Worm (Caenorhabditis elegans) whole organism, L1 larva: Measurements from ENCODE around the gene Y39B6A.7.
A peak's percentile ranks its signal among the peaks of the same experiment; 100 is the strongest.

ENCODE experiments used
- C16A3.4 ChIP-seq: fragments of 150-350 bp; optimal IDR thresholded peaks from 2 replicates; lab custom pipeline; 2014; ENCODE audit warnings: missing biosample characterization, missing genetic modification characterization
- C34B4.2 ChIP-seq: sonication (generic microtip); optimal IDR thresholded peaks from 2 replicates; lab custom pipeline; 2017; ENCODE audit warnings: mild to moderate bottlenecking, missing genetic modification characterization, missing compliant biosample characterization
- Y116A8C.19 ChIP-seq: sonication (generic microtip); optimal IDR thresholded peaks from 2 replicates; lab custom pipeline; 2016; ENCODE audit warnings: missing compliant biosample characterization, missing genetic modification characterization, borderline replicate concordance
- aha-1 ChIP-seq: fragments of 150-350 bp; optimal IDR thresholded peaks from 2 replicates; lab custom pipeline; 2014; ENCODE audit warnings: missing biosample characterization, missing genetic modification characterization
- blmp-1 ChIP-seq: fragments of 150-350 bp; optimal IDR thresholded peaks from 2 replicates; lab custom pipeline; 2014; ENCODE audit warnings: missing biosample characterization, missing genetic modification characterization
- ceh-63 ChIP-seq: fragments of 200-800 bp; sonication (Bioruptor generic); optimal IDR thresholded peaks from 2 replicates; lab custom pipeline; 2018; ENCODE audit warnings: mild to moderate bottlenecking, missing genetic modification characterization, missing compliant biosample characterization
- ces-1 ChIP-seq: fragments of 150-350 bp; optimal IDR thresholded peaks from 2 replicates; lab custom pipeline; 2014; ENCODE audit warnings: missing biosample characterization, missing genetic modification reagents, missing genetic modification characterization
- dpl-1 ChIP-seq, 3 experiments: fragments of 150-350 bp in 2 of 3; sonication (generic microtip) in 1 of 3; optimal IDR thresholded peaks; 2 replicates each; lab custom pipeline; 2014 to 2017; ENCODE audit warnings: missing biosample characterization in 3 of 3, missing genetic modification characterization in 3 of 3, missing genetic modification reagents in 3 of 3
- efl-1 ChIP-seq, 4 experiments: fragments of 150-350 bp; optimal IDR thresholded peaks in 3 of 4; peaks in 1 of 4; 1 replicate in 1 of 4; 2 replicates in 3 of 4; lab custom pipeline; 2014; ENCODE audit warnings: missing biosample characterization in 2 of 4, missing genetic modification characterization in 2 of 4, missing genetic modification reagents in 2 of 4
- egl-27 ChIP-seq, 2 experiments: fragments of 150-350 bp in 1 of 2; sonication (generic microtip); optimal IDR thresholded peaks; 3 replicates each; lab custom pipeline; 2017 to 2018; ENCODE audit warnings: missing biosample characterization in 2 of 2, missing genetic modification characterization in 2 of 2, missing genetic modification reagents in 2 of 2
- fos-1 ChIP-seq: fragments of 150-350 bp; optimal IDR thresholded peaks from 2 replicates; lab custom pipeline; 2014; ENCODE audit warnings: missing biosample characterization, missing genetic modification characterization
- grh-1 ChIP-seq: fragments of 200-800 bp; sonication (Bioruptor generic); IDR thresholded peaks from 2 replicates; pipeline ENCODE4 v1.3.6; 2022; ENCODE audit warnings: missing genetic modification reagents, missing genetic modification characterization, missing compliant biosample characterization
- hlh-17 ChIP-seq: fragments of 200-800 bp; sonication (Bioruptor generic); optimal IDR thresholded peaks from 2 replicates; lab custom pipeline; 2018; ENCODE audit warnings: missing genetic modification characterization, mild to moderate bottlenecking, missing compliant biosample characterization, moderate library complexity, borderline replicate concordance
- hlh-4 ChIP-seq: sonication (generic microtip); optimal IDR thresholded peaks from 2 replicates; lab custom pipeline; 2016; ENCODE audit warnings: mild to moderate bottlenecking, missing genetic modification characterization, missing compliant biosample characterization
- hpl-2 ChIP-seq: fragments of 150-350 bp; optimal IDR thresholded peaks from 2 replicates; lab custom pipeline; 2014; ENCODE audit warnings: missing biosample characterization, missing genetic modification reagents, missing genetic modification characterization
- irx-1 ChIP-seq: sonication (generic microtip); optimal IDR thresholded peaks from 2 replicates; lab custom pipeline; 2016; ENCODE audit warnings: missing genetic modification characterization, missing compliant biosample characterization
- lin-14 ChIP-seq: fragments of 200-800 bp; sonication (Bioruptor generic); optimal IDR thresholded peaks from 2 replicates; lab custom pipeline; 2018; ENCODE audit warnings: mild to moderate bottlenecking, missing genetic modification characterization, moderate library complexity, missing compliant biosample characterization
- lin-15B ChIP-seq: fragments of 150-350 bp; sonication (generic microtip); optimal IDR thresholded peaks from 3 replicates; lab custom pipeline; 2014; ENCODE audit warnings: missing biosample characterization, missing genetic modification characterization
- lin-35 ChIP-seq, 2 experiments: fragments of 150-350 bp; optimal IDR thresholded peaks; 2 replicates each; lab custom pipeline; 2014; ENCODE audit warnings: missing biosample characterization in 2 of 2, missing genetic modification characterization in 2 of 2, missing genetic modification reagents in 2 of 2
- mdl-1 ChIP-seq, 2 experiments: fragments of 150-350 bp; optimal IDR thresholded peaks; 2 replicates each; lab custom pipeline; 2014 to 2017; ENCODE audit warnings: missing biosample characterization in 2 of 2, missing genetic modification characterization in 2 of 2, inconsistent platforms in 1 of 2
- nhr-11 ChIP-seq: fragments of 150-350 bp; optimal IDR thresholded peaks from 2 replicates; lab custom pipeline; 2014; ENCODE audit warnings: missing biosample characterization, missing genetic modification characterization
- nhr-19 ChIP-seq: fragments of 200-800 bp; sonication (Bioruptor generic); conservative IDR thresholded peaks from 2 replicates; pipeline ENCODE4 v1.3.6; 2022; ENCODE audit warnings: missing genetic modification characterization, missing compliant biosample characterization
- nhr-20 ChIP-seq: sonication (generic microtip); optimal IDR thresholded peaks from 2 replicates; lab custom pipeline; 2016; ENCODE audit warnings: mild to moderate bottlenecking, missing genetic modification characterization, missing compliant biosample characterization
- nhr-47 ChIP-seq: sonication (generic microtip); optimal IDR thresholded peaks from 2 replicates; lab custom pipeline; 2016; ENCODE audit warnings: mild to moderate bottlenecking, missing genetic modification characterization, moderate library complexity, missing compliant biosample characterization
- nhr-71 ChIP-seq: sonication (generic microtip); optimal IDR thresholded peaks from 2 replicates; lab custom pipeline; 2016; ENCODE audit warnings: mild to moderate bottlenecking, missing genetic modification characterization, moderate library complexity, missing compliant biosample characterization
- nhr-76 ChIP-seq: sonication (generic microtip); optimal IDR thresholded peaks from 2 replicates; lab custom pipeline; 2017; ENCODE audit warnings: missing biosample characterization, missing genetic modification characterization
- nhr-90 ChIP-seq: sonication (generic microtip); optimal IDR thresholded peaks from 2 replicates; lab custom pipeline; 2016; ENCODE audit warnings: mild to moderate bottlenecking, missing genetic modification characterization, missing compliant biosample characterization; ENCODE audit not compliant: poor library complexity
- pax-3 ChIP-seq: fragments of 200-800 bp; sonication (Bioruptor generic); optimal IDR thresholded peaks from 2 replicates; lab custom pipeline; 2018; ENCODE audit warnings: mild to moderate bottlenecking, missing genetic modification characterization, moderate library complexity, missing compliant biosample characterization
- skn-1 ChIP-seq: fragments of 150-350 bp; optimal IDR thresholded peaks from 2 replicates; lab custom pipeline; 2014; ENCODE audit warnings: missing biosample characterization, missing genetic modification characterization
- snu-23 ChIP-seq: sonication (generic microtip); optimal IDR thresholded peaks from 2 replicates; lab custom pipeline; 2016; ENCODE audit warnings: missing genetic modification characterization, missing compliant biosample characterization
- sox-4 ChIP-seq: sonication (generic microtip); optimal IDR thresholded peaks from 2 replicates; lab custom pipeline; 2016; ENCODE audit warnings: missing genetic modification characterization, missing compliant biosample characterization
- tlp-1 ChIP-seq: fragments of 150-350 bp; optimal IDR thresholded peaks from 2 replicates; lab custom pipeline; 2014; ENCODE audit warnings: missing biosample characterization, missing genetic modification characterization
- unc-62 ChIP-seq: fragments of 150-350 bp; optimal IDR thresholded peaks from 2 replicates; lab custom pipeline; 2014; ENCODE audit warnings: missing biosample characterization, missing genetic modification reagents, missing genetic modification characterization
- xbp-1 ChIP-seq: sonication (generic microtip); optimal IDR thresholded peaks from 2 replicates; lab custom pipeline; 2016; ENCODE audit warnings: missing genetic modification characterization, missing compliant biosample characterization
- zag-1 ChIP-seq: fragments of 150-350 bp; optimal IDR thresholded peaks from 2 replicates; lab custom pipeline; 2014; ENCODE audit warnings: missing biosample characterization, missing genetic modification characterization
- zip-4 ChIP-seq: fragments of 200-800 bp; sonication (Bioruptor generic); optimal IDR thresholded peaks from 2 replicates; lab custom pipeline; 2018; ENCODE audit warnings: mild to moderate bottlenecking, missing genetic modification characterization, moderate library complexity, missing compliant biosample characterization
- ztf-11 ChIP-seq, 2 experiments: sonication (generic microtip); optimal IDR thresholded peaks; 2 replicates each; lab custom pipeline; 2016 to 2017; ENCODE audit warnings: missing genetic modification characterization in 2 of 2, missing biosample characterization in 1 of 2, missing compliant biosample characterization in 1 of 2
- ztf-4 ChIP-seq: fragments of 150-350 bp; optimal IDR thresholded peaks from 2 replicates; lab custom pipeline; 2014; ENCODE audit warnings: missing biosample characterization, missing genetic modification characterization

Gene Y39B6A.7

ce11 chrV:19152328-19152727, 3.4 kb upstream of the Y39B6A.7 start, which contains the start of gene Y39B6A.69:
Y39B6A.69 (minus strand) TSS chrV:19152428.
- no peak for TF ChIP-seq nhr-20
- TF ChIP-seq C34B4.2 (tag; lab: Kevin White, UChicago): no peak
- TF ChIP-seq skn-1 (tag; lab: Kevin White, UChicago): no peak
- TF ChIP-seq efl-1 (optimal IDR thresholded peaks at IDR 0.05; lab: Kevin White, UChicago): no peak
- no peak for TF ChIP-seq efl-1 (GFP tag; optimal IDR thresholded peaks at IDR 0.05 in 1 of 2; lab: Kevin White, UChicago)
- no peak for TF ChIP-seq nhr-11 (tag; lab: Kevin White, UChicago)
- no peak for TF ChIP-seq nhr-90
- no peak for TF ChIP-seq hpl-2 (GFP tag; lab: Kevin White, UChicago)
- no peak for TF ChIP-seq C16A3.4 (tag; lab: Kevin White, UChicago)
- TF ChIP-seq fos-1 (tag; lab: Kevin White, UChicago): no peak
- TF ChIP-seq Y116A8C.19 (tag; lab: Kevin White, UChicago): no peak
- TF ChIP-seq xbp-1: no peak
- TF ChIP-seq ceh-63 (GFP tag; lab: Kevin White, UChicago): no peak
- TF ChIP-seq grh-1 (GFP tag; lab: Robert Waterston, UW): no peak
- no peak for TF ChIP-seq irx-1
- no peak for TF ChIP-seq snu-23
- no peak for TF ChIP-seq sox-4 (tag; lab: Kevin White, UChicago)
- TF ChIP-seq ztf-4: no peak
- no peak for TF ChIP-seq lin-14

ce11 chrV:19148350-19148749, 607 bp downstream of the Y39B6A.7 start:
- TF ChIP-seq lin-15B (tag; lab: Kevin White, UChicago) (no peak), hlh-4 (tag; lab: Kevin White, UChicago) (no peak), ztf-11 (tag; optimal IDR thresholded peaks at IDR 0.05; lab: Kevin White, UChicago) (no peak), C34B4.2 (tag; lab: Kevin White, UChicago) (no peak), dpl-1 (GFP tag; optimal IDR thresholded peaks at IDR 0.05; lab: Kevin White, UChicago) (no peak), ces-1 (GFP tag; lab: Kevin White, UChicago) (no peak), nhr-47 (tag; lab: Kevin White, UChicago) (no peak), pax-3 (no peak), mdl-1 (tag; optimal IDR thresholded peaks at IDR 0.05; lab: Kevin White, UChicago) (no peak), nhr-76 (tag; lab: Kevin White, UChicago) (no peak)

- TF ChIP-seq zip-4 (no peak), grh-1 (GFP tag; lab: Robert Waterston, UW) (no peak), aha-1 (tag; lab: Kevin White, UChicago) (no peak), lin-15B (tag; lab: Kevin White, UChicago) (no peak), unc-62 (GFP tag; lab: Kevin White, UChicago) (no peak), efl-1 (optimal IDR thresholded peaks at IDR 0.05; lab: Kevin White, UChicago) (no peak), efl-1 (GFP tag; optimal IDR thresholded peaks at IDR 0.05 in 1 of 2; lab: Kevin White, UChicago) (peak in 1 of 2 experiments; percentile 45), hlh-17 (GFP tag; lab: Kevin White, UChicago) (no peak), tlp-1 (tag; lab: Kevin White, UChicago) (no peak), snu-23 (no peak), hlh-4 (tag; lab: Kevin White, UChicago) (no peak), lin-35 (GFP tag; optimal IDR thresholded peaks at IDR 0.05; lab: Kevin White, UChicago) (peak in 1 of 2 experiments; percentile 13), egl-27 (tag; optimal IDR thresholded peaks at IDR 0.05; lab: Kevin White, UChicago) (no peak), nhr-71 (tag; lab: Kevin White, UChicago) (no peak), nhr-47 (tag; lab: Kevin White, UChicago) (peak; percentile 2), Y116A8C.19 (tag; lab: Kevin White, UChicago) (no peak), dpl-1 (GFP tag; optimal IDR thresholded peaks at IDR 0.05; lab: Kevin White, UChicago) (no peak), fos-1 (tag; lab: Kevin White, UChicago) (no peak), blmp-1 (no peak), C16A3.4 (tag; lab: Kevin White, UChicago) (no peak), zag-1 (tag; lab: Kevin White, UChicago) (no peak), nhr-19 (GFP tag; lab: Robert Waterston, UW) (peak; percentile 28)
- TF ChIP-seq, all 84 proteins: peak for 4
These were observed 6.4 kb downstream of the Y39B6A.7 start for ce11 chrV:19142595-19142994.
